Fruit fly (Drosophila melanogaster) whole organism, embryonic: ENCODE measurements around the gene Tsen34.

Experiments
- ATbp ChIP-seq: fragments of 200-800 bp; sonication (Bioruptor generic); optimal IDR thresholded peaks from 2 replicates; lab custom pipeline; 2017; ENCODE audit warnings: missing biosample characterization, mild to moderate bottlenecking, missing genetic modification characterization, missing genetic modification reagents
- Adf1 ChIP-seq: fragments of 200-800 bp; sonication (Bioruptor generic); IDR thresholded peaks from 2 replicates; pipeline ENCODE4 v1.3.6; 2022; ENCODE audit warnings: missing biosample characterization, missing genetic modification characterization
- Aef1 ChIP-seq: fragments of 200-800 bp; sonication (Bioruptor generic); IDR thresholded peaks from 3 replicates; pipeline ENCODE4 v1.3.6; 2022; ENCODE audit warnings: missing biosample characterization, missing genetic modification characterization
- Blimp-1 ChIP-seq: fragments of 200-800 bp; sonication (Bioruptor generic); optimal IDR thresholded peaks from 3 replicates; lab custom pipeline; 2018; ENCODE audit warnings: missing biosample characterization, missing genetic modification characterization, mild to moderate bottlenecking, moderate library complexity, missing genetic modification reagents
- CG10543 ChIP-seq: fragments of 200-800 bp; sonication (Bioruptor generic); optimal IDR thresholded peaks from 3 replicates; lab custom pipeline; 2017; ENCODE audit warnings: missing biosample characterization, mild to moderate bottlenecking, missing genetic modification characterization, moderate library complexity
- CG12236 ChIP-seq: fragments of 200-800 bp; sonication (Bioruptor generic); optimal IDR thresholded peaks from 2 replicates; lab custom pipeline; 2016; ENCODE audit warnings: missing biosample characterization, missing genetic modification characterization
- CG12942 ChIP-seq: fragments of 200-800 bp; sonication (Bioruptor generic); optimal IDR thresholded peaks from 3 replicates; lab custom pipeline; 2016; ENCODE audit warnings: missing biosample characterization, missing genetic modification characterization
- CG14860 ChIP-seq: fragments of 200-800 bp; sonication (Bioruptor generic); IDR thresholded peaks from 3 replicates; pipeline ENCODE4 v1.3.6; 2022; ENCODE audit warnings: missing biosample characterization, missing genetic modification characterization; ENCODE audit not compliant: partially characterized antibody
- CG15514 ChIP-seq: fragments of 200-800 bp; sonication (Bioruptor generic); optimal IDR thresholded peaks from 3 replicates; lab custom pipeline; 2017; ENCODE audit warnings: missing biosample characterization, missing genetic modification characterization, mild to moderate bottlenecking, moderate library complexity, missing genetic modification reagents
- CG17328 ChIP-seq: fragments of 200-800 bp; sonication (Bioruptor generic); IDR thresholded peaks from 2 replicates; pipeline ENCODE4 v1.3.6; 2022; ENCODE audit warnings: missing biosample characterization, missing genetic modification characterization
- CG18476 ChIP-seq: fragments of 200-800 bp; sonication (Bioruptor generic); optimal IDR thresholded peaks from 2 replicates; lab custom pipeline; 2016; ENCODE audit warnings: missing biosample characterization, mild to moderate bottlenecking, missing genetic modification characterization
- CG18764 ChIP-seq: fragments of 200-800 bp; sonication (Bioruptor generic); optimal IDR thresholded peaks from 3 replicates; lab custom pipeline; 2016; ENCODE audit warnings: missing biosample characterization, missing genetic modification characterization
- CG2129 ChIP-seq: fragments of 200-800 bp; sonication (Bioruptor generic); IDR thresholded peaks from 2 replicates; pipeline ENCODE4 v1.3.6; 2022; ENCODE audit warnings: missing biosample characterization, missing genetic modification characterization; ENCODE audit not compliant: partially characterized antibody
- CG2202 ChIP-seq: fragments of 200-800 bp; sonication (Bioruptor generic); optimal IDR thresholded peaks from 2 replicates; lab custom pipeline; 2018; ENCODE audit warnings: missing biosample characterization, mild to moderate bottlenecking, missing genetic modification characterization
- CG30431 ChIP-seq: fragments of 200-800 bp; sonication (Bioruptor generic); optimal IDR thresholded peaks from 2 replicates; lab custom pipeline; 2017; ENCODE audit warnings: missing biosample characterization, missing genetic modification characterization
- CG34224 ChIP-seq: fragments of 200-800 bp; sonication (Bioruptor generic); IDR thresholded peaks from 3 replicates; pipeline ENCODE4 v1.3.6; 2022; ENCODE audit warnings: missing biosample characterization, missing genetic modification characterization; ENCODE audit not compliant: partially characterized antibody
- CG4328 ChIP-seq: fragments of 200-800 bp; sonication (Bioruptor generic); optimal IDR thresholded peaks from 3 replicates; lab custom pipeline; 2017; ENCODE audit warnings: missing biosample characterization, missing genetic modification reagents, missing genetic modification characterization
- CG6254 ChIP-seq: fragments of 200-800 bp; sonication (Bioruptor generic); optimal IDR thresholded peaks from 3 replicates; lab custom pipeline; 2017; ENCODE audit warnings: mild to moderate bottlenecking, missing biosample characterization, missing genetic modification reagents, missing genetic modification characterization
- CG6854 ChIP-seq: fragments of 200-800 bp; sonication (Bioruptor generic); optimal IDR thresholded peaks from 3 replicates; lab custom pipeline; 2017; ENCODE audit warnings: missing biosample characterization, mild to moderate bottlenecking, missing genetic modification characterization
- CG7963 ChIP-seq: fragments of 200-800 bp; sonication (Bioruptor generic); IDR thresholded peaks from 3 replicates; pipeline ENCODE4 v1.3.6; 2022; ENCODE audit warnings: missing biosample characterization, missing genetic modification characterization; ENCODE audit not compliant: partially characterized antibody
- CG8388 ChIP-seq: fragments of 200-800 bp; sonication (Bioruptor generic); optimal IDR thresholded peaks from 2 replicates; lab custom pipeline; 2019; ENCODE audit warnings: missing biosample characterization, mild to moderate bottlenecking, missing genetic modification characterization, moderate library complexity
- CG8478 ChIP-seq: fragments of >200 bp; optimal IDR thresholded peaks from 2 replicates; lab custom pipeline; 2018
- CG9727 ChIP-seq: fragments of 200-800 bp; sonication (Bioruptor generic); optimal IDR thresholded peaks from 3 replicates; lab custom pipeline; 2017; ENCODE audit warnings: missing biosample characterization, mild to moderate bottlenecking, missing genetic modification characterization
- D19A ChIP-seq: fragments of 200-800 bp; optimal IDR thresholded peaks from 3 replicates; lab custom pipeline; 2019; ENCODE audit warnings: missing biosample characterization, mild to moderate bottlenecking, missing genetic modification characterization, moderate library complexity
- Doc3 ChIP-seq: fragments of 200-800 bp; sonication (Bioruptor generic); IDR thresholded peaks from 3 replicates; pipeline ENCODE4 v1.3.6; 2022; ENCODE audit warnings: missing biosample characterization, missing genetic modification characterization; ENCODE audit not compliant: partially characterized antibody
- Dref ChIP-seq: fragments of 200-800 bp; sonication (Bioruptor generic); IDR thresholded peaks from 2 replicates; pipeline ENCODE4 v1.3.6; 2022; ENCODE audit warnings: missing biosample characterization, missing genetic modification characterization
- E2f2 ChIP-seq: fragments of 200-800 bp; sonication (Bioruptor generic); IDR thresholded peaks from 2 replicates; pipeline ENCODE4 v1.3.6; 2022; ENCODE audit warnings: missing biosample characterization, missing genetic modification characterization
- Ets97D ChIP-seq: fragments of 200-800 bp; sonication (Bioruptor generic); optimal IDR thresholded peaks from 3 replicates; lab custom pipeline; 2016; ENCODE audit warnings: missing biosample characterization, missing genetic modification characterization
- H15 ChIP-seq: fragments of 200-800 bp; sonication (Bioruptor generic); IDR thresholded peaks from 3 replicates; pipeline ENCODE4 v1.3.6; 2022; ENCODE audit warnings: missing biosample characterization, missing genetic modification characterization
- Hr3 ChIP-seq: fragments of 200-800 bp; sonication (Bioruptor generic); optimal IDR thresholded peaks from 3 replicates; lab custom pipeline; 2016; ENCODE audit warnings: missing biosample characterization, missing genetic modification characterization
- MESR4 ChIP-seq: fragments of 200-800 bp; sonication (Bioruptor generic); optimal IDR thresholded peaks from 2 replicates; lab custom pipeline; 2018; ENCODE audit warnings: missing biosample characterization, mild to moderate bottlenecking, missing genetic modification characterization, moderate library complexity
- Mes4 ChIP-seq: fragments of 200-800 bp; sonication (Bioruptor generic); optimal IDR thresholded peaks from 2 replicates; lab custom pipeline; 2016; ENCODE audit warnings: missing biosample characterization, missing genetic modification characterization
- Neu2 ChIP-seq: fragments of 200-800 bp; sonication (Bioruptor generic); optimal IDR thresholded peaks from 3 replicates; lab custom pipeline; 2016; ENCODE audit warnings: missing biosample characterization, missing genetic modification characterization, borderline replicate concordance
- Oaz ChIP-seq: fragments of 200-800 bp; sonication (Bioruptor generic); IDR thresholded peaks from 2 replicates; pipeline ENCODE4 v1.3.6; 2022; ENCODE audit warnings: missing biosample characterization, missing genetic modification characterization
- Rx ChIP-seq: fragments of 200-800 bp; sonication (Bioruptor generic); IDR thresholded peaks from 2 replicates; pipeline ENCODE4 v1.3.6; 2022; ENCODE audit warnings: missing biosample characterization, missing genetic modification characterization
- ase ChIP-seq: fragments of 200-800 bp; sonication (Bioruptor generic); IDR thresholded peaks from 3 replicates; pipeline ENCODE4 v1.3.6; 2022; ENCODE audit warnings: missing biosample characterization, missing genetic modification characterization
- ash1 ChIP-seq: fragments of 200-800 bp; sonication (Bioruptor generic); optimal IDR thresholded peaks from 2 replicates; lab custom pipeline; 2018; ENCODE audit warnings: missing biosample characterization, mild to moderate bottlenecking, missing genetic modification characterization
- cato ChIP-seq: fragments of 200-800 bp; sonication (Bioruptor generic); optimal IDR thresholded peaks from 2 replicates; lab custom pipeline; 2016; ENCODE audit warnings: missing biosample characterization, missing genetic modification characterization, borderline replicate concordance
- emc ChIP-seq: fragments of 200-800 bp; sonication (Bioruptor generic); optimal IDR thresholded peaks from 2 replicates; lab custom pipeline; 2016; ENCODE audit warnings: missing biosample characterization, missing genetic modification characterization
- esg ChIP-seq: fragments of 200-800 bp; sonication (Bioruptor generic); conservative IDR thresholded peaks from 2 replicates; pipeline ENCODE4 v1.3.6; 2022; ENCODE audit warnings: missing biosample characterization, missing genetic modification characterization
- fd64A ChIP-seq: fragments of 200-800 bp; sonication (Bioruptor generic); optimal IDR thresholded peaks from 3 replicates; lab custom pipeline; 2018; ENCODE audit warnings: missing biosample characterization, mild to moderate bottlenecking, missing genetic modification characterization
- fd96Cb ChIP-seq: fragments of 200-800 bp; sonication (Bioruptor generic); optimal IDR thresholded peaks from 2 replicates; lab custom pipeline; 2018; ENCODE audit warnings: missing biosample characterization, mild to moderate bottlenecking, missing genetic modification characterization, moderate library complexity
- knrl ChIP-seq: fragments of 200-800 bp; sonication (Bioruptor generic); IDR thresholded peaks from 3 replicates; pipeline ENCODE4 v1.3.6; 2022; ENCODE audit warnings: missing biosample characterization, missing genetic modification characterization; ENCODE audit not compliant: partially characterized antibody
- nau ChIP-seq: fragments of 200-800 bp; sonication (Bioruptor generic); optimal IDR thresholded peaks from 3 replicates; lab custom pipeline; 2017; ENCODE audit warnings: missing biosample characterization, mild to moderate bottlenecking, missing genetic modification characterization, missing genetic modification reagents
- pnt ChIP-seq: fragments of 200-800 bp; sonication (Bioruptor generic); optimal IDR thresholded peaks from 3 replicates; lab custom pipeline; 2016; ENCODE audit warnings: missing biosample characterization, missing genetic modification characterization
- pum ChIP-seq: fragments of 200-800 bp; sonication (Bioruptor generic); optimal IDR thresholded peaks from 2 replicates; lab custom pipeline; 2016; ENCODE audit warnings: missing biosample characterization, missing genetic modification characterization
- salm ChIP-seq: fragments of 200-800 bp; sonication (Bioruptor generic); optimal IDR thresholded peaks from 2 replicates; lab custom pipeline; 2018; ENCODE audit warnings: missing biosample characterization, mild to moderate bottlenecking, missing genetic modification characterization
- ssp ChIP-seq: fragments of 200-800 bp; sonication (Bioruptor generic); IDR thresholded peaks from 2 replicates; pipeline ENCODE4 v1.3.6; 2022; ENCODE audit warnings: missing biosample characterization, missing genetic modification characterization
- zf30C ChIP-seq: fragments of 200-800 bp; sonication (Bioruptor generic); optimal IDR thresholded peaks from 3 replicates; lab custom pipeline; 2018; ENCODE audit warnings: missing biosample characterization, mild to moderate bottlenecking, missing genetic modification characterization

Tsen34 gene

DNA sequence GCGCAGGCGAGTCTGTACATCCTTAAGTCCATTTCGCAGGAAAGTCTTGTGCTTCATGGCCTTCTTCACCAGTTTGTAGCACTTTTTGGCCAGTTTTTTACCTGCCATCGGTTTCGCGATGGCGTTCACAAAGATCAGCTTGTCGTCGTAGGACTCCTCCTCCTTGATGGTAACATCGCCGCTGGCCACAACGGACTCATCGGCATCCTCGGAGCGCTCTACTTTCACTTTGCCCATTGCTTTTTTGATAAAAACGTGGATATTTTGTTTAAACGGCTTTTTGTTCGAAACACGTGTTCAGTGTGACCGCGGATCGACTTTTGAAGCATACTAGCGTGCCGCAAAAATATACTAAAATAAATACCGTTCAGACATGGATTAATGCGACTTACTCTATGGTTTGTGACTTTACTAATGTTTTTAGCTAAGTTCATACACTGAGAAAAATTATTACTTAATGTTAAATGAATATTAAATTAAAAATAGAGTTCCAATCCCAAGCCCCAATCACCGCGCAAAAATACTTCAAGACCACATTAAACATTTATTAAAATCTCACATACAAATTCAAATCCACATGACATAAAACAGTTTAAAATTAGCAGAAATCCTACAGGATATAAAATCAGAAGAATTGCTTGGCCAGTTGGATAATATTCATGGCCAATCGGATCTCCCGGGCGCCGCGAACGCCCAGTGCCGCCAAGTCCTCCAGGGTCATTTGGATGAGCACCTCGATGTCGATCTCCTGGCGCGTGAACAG is 40.4 kb upstream of the Tsen34 start, which contains the start of gene NHP2 (continued):
- TF ChIP-seq Blimp-1 (GFP tag; lab: Kevin White, UChicago) (no peak), Doc3 (no peak), Dref (no peak), CG14860 (no peak), Ets97D (peak; percentile 84), ssp (GFP tag; lab: Robert Waterston, UW) (peak; percentile 65), nau (GFP tag; lab: Kevin White, UChicago) (no peak), Hr3 (GFP tag; lab: Kevin White, UChicago) (peak; percentile 82), CG18764 (GFP tag; lab: Kevin White, UChicago) (peak; percentile 59), cato (no peak), CG34224 (GFP tag; lab: Robert Waterston, UW) (0 out of 3 replicates have a peak, but pooled peaks have one; percentile 24), MESR4 (GFP tag; lab: Kevin White, UChicago) (peak; percentile 89), D19A (tag; lab: Kevin White, UChicago) (peak; percentile 77), CG2129 (GFP tag; lab: Robert Waterston, UW) (no peak), H15 (no peak; the same call in 1 of the 3 replicates), CG10543 (GFP tag; lab: Kevin White, UChicago) (no peak), CG6254 (GFP tag; lab: Kevin White, UChicago) (no peak), CG7963 (GFP tag; lab: Robert Waterston, UW) (no peak), pnt (GFP tag; lab: Kevin White, UChicago) (peak; percentile 25), pum (GFP tag; lab: Kevin White, UChicago) (peak; percentile 27), fd96Cb (tag; lab: Kevin White, UChicago) (peak; percentile 74), CG9727 (GFP tag; lab: Kevin White, UChicago) (peak; percentile 87), CG15514 (peak; percentile 82), zf30C (GFP tag; lab: Kevin White, UChicago) (peak; percentile 96), esg (GFP tag; lab: Robert Waterston, UW) (peak; percentile 68), CG4328 (GFP tag; lab: Kevin White, UChicago) (peak; percentile 43), salm (tag; lab: Kevin White, UChicago) (peak; percentile 70), Aef1 (GFP tag; lab: Robert Waterston, UW) (peak; percentile 71), Neu2 (GFP tag; lab: Kevin White, UChicago) (peak; percentile 60), CG12236 (GFP tag; lab: Kevin White, UChicago) (peak; percentile 24), CG18476 (peak; percentile 75), CG30431 (GFP tag; lab: Kevin White, UChicago) (peak; percentile 57), emc (GFP tag; lab: Kevin White, UChicago) (no peak), CG8388 (GFP tag; lab: Kevin White, UChicago) (peak; percentile 80), CG6854 (GFP tag; lab: Kevin White, UChicago) (peak; percentile 70), E2f2 (GFP tag; lab: Robert Waterston, UW) (peak; percentile 68), ATbp (GFP tag; lab: Kevin White, UChicago) (peak; percentile 80), ase (peak; percentile 84), Oaz (GFP tag; lab: Robert Waterston, UW) (peak; percentile 68), Adf1 (GFP tag; lab: Robert Waterston, UW) (peak; percentile 57), fd64A (GFP tag; lab: Kevin White, UChicago) (no peak), CG8478 (no peak), ash1 (no peak), CG12942 (GFP tag; lab: Kevin White, UChicago) (peak; percentile 67), knrl (GFP tag; lab: Robert Waterston, UW) (peak; percentile 35; the same call in 1 of the 3 replicates), CG17328 (GFP tag; lab: Robert Waterston, UW) (peak; percentile 84), CG2202 (tag; lab: Kevin White, UChicago) (peak; percentile 70), Mes4 (GFP tag; lab: Kevin White, UChicago) (no peak), Rx (GFP tag; lab: Robert Waterston, UW) (peak; percentile 81)
